Worm (Caenorhabditis elegans) whole organism, early embryonic: ENCODE results near the gene R102.1.
"Not testable (repeated sequence)": the region's sequence is repeated elsewhere in the genome, so short reads cannot be mapped to it uniquely, and the experiment has no call there.

ENCODE experiments used
- B0310.2 ChIP-seq: sonication (generic microtip); optimal IDR thresholded peaks from 2 replicates; lab custom pipeline; 2016; ENCODE audit warnings: mild to moderate bottlenecking, missing genetic modification characterization, missing compliant biosample characterization
- F13C5.2 ChIP-seq: sonication (generic microtip); optimal IDR thresholded peaks from 2 replicates; lab custom pipeline; 2017; ENCODE audit warnings: mild to moderate bottlenecking, missing genetic modification characterization, inconsistent platforms, missing compliant biosample characterization
- aly-1 ChIP-seq: sonication (generic microtip); optimal IDR thresholded peaks from 2 replicates; lab custom pipeline; 2016; ENCODE audit warnings: missing genetic modification characterization, missing compliant biosample characterization
- ama-1 ChIP-seq: fragments of 150-350 bp; optimal IDR thresholded peaks from 2 replicates; lab custom pipeline; 2014
- ceh-13 ChIP-seq: fragments of 200-800 bp; sonication (Bioruptor generic); optimal IDR thresholded peaks from 2 replicates; lab custom pipeline; 2018; ENCODE audit warnings: mild to moderate bottlenecking, missing genetic modification characterization, missing compliant biosample characterization
- ceh-36 ChIP-seq: sonication (generic microtip); optimal IDR thresholded peaks from 2 replicates; lab custom pipeline; 2016; ENCODE audit warnings: missing genetic modification characterization, inconsistent platforms, missing compliant biosample characterization
- ets-7 ChIP-seq: sonication (generic microtip); optimal IDR thresholded peaks from 2 replicates; lab custom pipeline; 2016; ENCODE audit warnings: missing genotype, missing genetic modification characterization, missing compliant biosample characterization
- flt-1 ChIP-seq: fragments of 200-800 bp; sonication (Bioruptor generic); IDR thresholded peaks from 2 replicates; pipeline ENCODE4 v1.3.6; 2022; ENCODE audit warnings: missing genetic modification characterization, missing compliant biosample characterization
- hmbx-1 ChIP-seq: sonication (generic microtip); optimal IDR thresholded peaks from 2 replicates; lab custom pipeline; 2016; ENCODE audit warnings: mild to moderate bottlenecking, missing genetic modification characterization, missing compliant biosample characterization
- hmg-4 ChIP-seq: fragments of 200-800 bp; sonication (Bioruptor generic); optimal IDR thresholded peaks from 2 replicates; lab custom pipeline; 2018; ENCODE audit warnings: mild to moderate bottlenecking, missing genetic modification characterization, missing compliant biosample characterization
- hnd-1 ChIP-seq: sonication (generic microtip); optimal IDR thresholded peaks from 2 replicates; lab custom pipeline; 2016; ENCODE audit warnings: missing genetic modification characterization, missing compliant biosample characterization
- pes-1 ChIP-seq: fragments of 200-800 bp; sonication (Bioruptor generic); IDR thresholded peaks from 2 replicates; pipeline ENCODE4 v1.3.6; 2022; ENCODE audit warnings: missing genetic modification reagents, missing genetic modification characterization, missing compliant biosample characterization
- scrt-1 ChIP-seq: fragments of 200-800 bp; sonication (Bioruptor generic); IDR thresholded peaks from 2 replicates; pipeline ENCODE4 v1.3.6; 2022; ENCODE audit warnings: missing genetic modification characterization, missing compliant biosample characterization
- sea-1 ChIP-seq: fragments of 200-800 bp; sonication (Bioruptor generic); conservative IDR thresholded peaks from 2 replicates; pipeline ENCODE4 v1.3.6; 2022; ENCODE audit warnings: missing genetic modification characterization, missing compliant biosample characterization
- tbx-11 ChIP-seq: fragments of 200-800 bp; sonication (Bioruptor generic); IDR thresholded peaks from 2 replicates; pipeline ENCODE4 v1.3.6; 2022; ENCODE audit warnings: missing genetic modification characterization, missing compliant biosample characterization
- tbx-37 ChIP-seq: fragments of 200-800 bp; sonication (Bioruptor generic); conservative IDR thresholded peaks from 2 replicates; pipeline ENCODE4 v1.3.6; 2022; ENCODE audit warnings: missing genetic modification reagents, missing genetic modification characterization, missing compliant biosample characterization
- tra-4 ChIP-seq: sonication (generic microtip); optimal IDR thresholded peaks from 2 replicates; lab custom pipeline; 2017; ENCODE audit warnings: missing genetic modification characterization, missing compliant biosample characterization

R102.1 gene

DNA sequence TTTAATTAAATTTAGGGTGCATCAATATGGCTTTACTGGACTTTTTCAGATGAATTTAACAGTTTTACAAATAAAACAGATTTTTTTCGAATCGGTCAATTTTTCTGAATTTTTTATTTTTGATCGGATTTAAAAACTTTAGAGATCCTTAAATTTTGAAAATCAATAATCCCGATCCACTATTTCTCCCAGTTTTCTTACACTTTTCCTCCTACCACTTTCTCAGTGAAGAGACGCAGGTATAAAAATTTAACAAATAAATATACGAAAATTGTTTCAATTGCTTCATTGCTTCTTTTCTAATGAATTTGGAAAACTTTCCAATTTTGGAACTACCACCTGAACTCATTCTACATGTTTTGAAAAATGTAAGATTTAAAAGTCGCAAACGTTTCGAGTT is 21.7 kb upstream of the R102.1 start, which contains the start of gene K08C7.7:
K08C7.7 (plus strand) TSS at position 301 of the 400 bp plus-strand sequence.
- TF ChIP-seq tbx-37 (no peak), tbx-11 (GFP tag; lab: Robert Waterston, UW) (no peak), ama-1 (lab: Kevin White, UChicago) (no peak), pes-1 (GFP tag; lab: Robert Waterston, UW) (no peak), ets-7 (no peak), ceh-36 (tag; lab: Kevin White, UChicago) (no peak), ceh-13 (GFP tag; lab: Kevin White, UChicago) (no peak), flt-1 (GFP tag; lab: Robert Waterston, UW) (no peak), tra-4 (tag; lab: Kevin White, UChicago) (no peak), hnd-1 (no peak), sea-1 (GFP tag; lab: Robert Waterston, UW) (no peak), hmbx-1 (tag; lab: Kevin White, UChicago) (no peak), scrt-1 (no peak), hmg-4 (GFP tag; lab: Kevin White, UChicago) (no peak), aly-1 (tag; lab: Kevin White, UChicago) (no peak), B0310.2 (tag; lab: Kevin White, UChicago) (no peak)

DNA sequence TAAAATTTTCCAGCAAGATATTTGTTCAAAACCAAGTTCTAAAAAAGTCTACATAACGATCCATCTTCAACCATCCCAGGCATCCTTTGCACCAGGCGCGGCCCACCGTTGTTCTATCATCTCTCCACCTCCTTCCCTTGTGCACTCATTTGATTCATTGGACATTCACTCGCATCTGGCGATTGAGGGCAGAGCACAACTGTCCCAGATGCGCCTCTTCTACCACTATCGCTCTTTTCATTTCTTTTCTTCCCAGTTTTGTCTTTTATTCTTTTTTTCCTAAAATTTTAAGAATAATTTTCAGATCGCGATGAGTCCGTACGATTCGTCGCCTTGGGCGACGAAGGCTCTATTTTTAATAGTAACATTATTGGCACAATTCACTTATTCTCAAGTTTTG is 19.3 kb upstream of the R102.1 start, which contains the start of gene epi-1:
epi-1 (plus strand) TSS at position 301 of the 400 bp plus-strand sequence.
- no peak for TF ChIP-seq ceh-13 (GFP tag; lab: Kevin White, UChicago)
- TF ChIP-seq tra-4 (tag; lab: Kevin White, UChicago): no peak
- no peak for TF ChIP-seq tbx-37
- no peak for TF ChIP-seq sea-1 (GFP tag; lab: Robert Waterston, UW)
- no peak for TF ChIP-seq ceh-36 (tag; lab: Kevin White, UChicago)
- no peak for TF ChIP-seq ama-1 (lab: Kevin White, UChicago)
- TF ChIP-seq tbx-11 (GFP tag; lab: Robert Waterston, UW): no peak
- TF ChIP-seq hmbx-1 (tag; lab: Kevin White, UChicago): no peak
- no peak for TF ChIP-seq F13C5.2 (tag; lab: Kevin White, UChicago)
- no peak for TF ChIP-seq scrt-1
- no peak for TF ChIP-seq ets-7
- no peak for TF ChIP-seq flt-1 (GFP tag; lab: Robert Waterston, UW)
- TF ChIP-seq hmg-4 (GFP tag; lab: Kevin White, UChicago): no peak
- TF ChIP-seq aly-1 (tag; lab: Kevin White, UChicago): no peak
- TF ChIP-seq B0310.2 (tag; lab: Kevin White, UChicago): no peak
- no peak for TF ChIP-seq pes-1 (GFP tag; lab: Robert Waterston, UW)

DNA sequence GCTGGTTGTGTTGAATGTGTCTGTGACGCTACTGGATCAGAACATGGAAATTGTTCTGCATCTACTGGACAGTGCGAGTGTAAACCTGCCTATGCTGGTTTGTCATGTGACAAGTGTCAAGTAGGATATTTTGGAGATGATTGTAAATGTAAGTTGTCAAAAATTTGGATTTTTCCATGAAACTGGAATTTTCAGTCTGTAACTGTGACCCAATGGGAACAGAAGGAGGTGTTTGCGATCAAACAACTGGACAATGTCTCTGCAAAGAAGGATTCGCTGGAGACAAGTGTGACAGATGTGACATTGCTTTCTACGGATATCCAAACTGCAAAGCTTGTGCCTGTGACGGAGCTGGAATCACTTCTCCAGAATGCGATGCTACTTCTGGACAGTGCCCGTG is 17.3 kb upstream of the R102.1 start:
- TF ChIP-seq sea-1 (GFP tag; lab: Robert Waterston, UW): no peak

DNA sequence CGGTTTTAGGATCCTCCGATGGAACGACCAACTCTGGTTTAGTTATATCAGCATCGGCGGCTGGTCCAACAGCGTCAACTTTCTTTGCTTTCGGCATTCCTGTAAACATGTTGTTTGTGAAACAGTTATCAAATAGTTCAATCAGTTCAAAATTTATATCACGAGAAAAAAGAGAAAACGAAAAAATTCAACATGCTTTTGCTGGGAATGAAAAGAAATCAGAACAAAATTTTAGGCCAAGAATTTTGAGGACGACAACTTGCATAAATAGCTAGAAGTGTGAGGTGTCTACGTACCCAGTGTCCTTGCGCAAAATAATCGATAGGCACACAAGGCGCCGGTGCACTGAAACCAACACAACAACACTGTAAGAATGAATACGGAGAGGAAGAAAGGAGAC is 5.5 kb upstream of the R102.1 start, which contains the start of gene K08C7.4:
K08C7.4 (minus strand) TSS at position 101 of the 400 bp plus-strand sequence.
- TF ChIP-seq flt-1 (GFP tag; lab: Robert Waterston, UW): no peak
- no peak for TF ChIP-seq tbx-11 (GFP tag; lab: Robert Waterston, UW)
- TF ChIP-seq sea-1 (GFP tag; lab: Robert Waterston, UW): no peak
- no peak for TF ChIP-seq ceh-36 (tag; lab: Kevin White, UChicago)
- TF ChIP-seq B0310.2 (tag; lab: Kevin White, UChicago): no peak
- no peak for TF ChIP-seq ets-7
- TF ChIP-seq tra-4 (tag; lab: Kevin White, UChicago): no peak
- no peak for TF ChIP-seq tbx-37
- TF ChIP-seq hmbx-1 (tag; lab: Kevin White, UChicago): no peak
- no peak for TF ChIP-seq ceh-13 (GFP tag; lab: Kevin White, UChicago)
- TF ChIP-seq pes-1 (GFP tag; lab: Robert Waterston, UW): no peak
- no peak for TF ChIP-seq hmg-4 (GFP tag; lab: Kevin White, UChicago)
- TF ChIP-seq aly-1 (tag; lab: Kevin White, UChicago): no peak
- TF ChIP-seq ama-1 (lab: Kevin White, UChicago): no peak
- TF ChIP-seq F13C5.2 (tag; lab: Kevin White, UChicago): no peak

DNA sequence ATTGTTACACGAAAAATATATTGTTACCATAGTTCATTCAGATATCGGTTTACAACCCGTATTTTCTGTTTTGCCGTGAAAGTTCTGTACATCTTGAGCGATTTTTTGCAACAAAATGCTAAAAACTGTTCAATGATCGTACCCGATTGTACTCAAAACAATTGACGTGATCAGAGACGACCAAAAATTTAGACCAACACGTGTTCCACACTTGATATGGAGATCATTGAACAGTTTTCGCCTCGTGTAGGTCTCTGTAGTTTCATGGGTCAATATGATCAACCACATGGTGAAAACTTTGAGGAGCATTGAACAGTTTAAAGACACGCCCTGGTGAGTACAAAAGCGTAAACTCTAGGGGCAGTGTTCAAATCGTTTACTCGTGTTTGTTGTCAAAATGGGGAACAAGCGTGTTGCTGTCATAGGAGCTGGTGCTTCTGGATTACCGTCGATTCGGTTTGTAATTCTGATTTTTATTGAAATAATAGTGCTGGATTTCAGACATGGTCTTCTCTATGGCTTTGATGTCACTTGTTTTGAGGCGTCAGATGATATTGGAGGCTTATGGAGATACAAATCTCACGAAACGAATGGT is 3.6 kb upstream of the R102.1 start, which contains the start of gene fmo-2:
fmo-2 (plus strand) TSS at position 370 of the 595 bp plus-strand sequence.
- TF ChIP-seq hnd-1: no peak
- TF ChIP-seq tra-4 (tag; lab: Kevin White, UChicago): no peak
- TF ChIP-seq tbx-11 (GFP tag; lab: Robert Waterston, UW): no peak
- no peak for TF ChIP-seq hmbx-1 (tag; lab: Kevin White, UChicago)
- TF ChIP-seq flt-1 (GFP tag; lab: Robert Waterston, UW): no peak
- no peak for TF ChIP-seq ama-1 (lab: Kevin White, UChicago)
- TF ChIP-seq aly-1 (tag; lab: Kevin White, UChicago): no peak
- TF ChIP-seq F13C5.2 (tag; lab: Kevin White, UChicago): no peak

DNA sequence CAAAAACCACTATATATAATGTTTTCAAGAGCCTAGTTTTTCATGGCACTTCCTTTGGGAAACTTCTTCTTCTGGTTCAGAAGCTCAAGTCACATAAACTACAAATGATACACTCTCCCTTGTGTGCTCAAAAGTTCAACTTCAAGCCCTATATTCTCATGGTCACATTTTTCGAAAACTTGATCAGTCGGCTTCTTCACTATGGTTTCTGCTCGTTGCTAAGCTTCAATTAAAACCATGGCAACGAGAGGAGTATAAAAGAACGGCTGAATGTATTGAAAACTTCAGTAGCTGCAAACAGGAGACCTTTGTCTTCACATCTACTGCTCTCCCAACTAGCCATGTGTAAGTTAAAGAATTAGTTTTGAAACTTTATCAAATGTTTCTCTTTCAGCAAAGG is 1.5 kb downstream of the R102.1 start, which contains the start of gene R102.2:
R102.2 (plus strand) TSS at position 301 of the 400 bp plus-strand sequence.
- not testable (repeated sequence) for TF ChIP-seq F13C5.2 (tag; lab: Kevin White, UChicago); hmg-4 (GFP tag; lab: Kevin White, UChicago); scrt-1

DNA sequence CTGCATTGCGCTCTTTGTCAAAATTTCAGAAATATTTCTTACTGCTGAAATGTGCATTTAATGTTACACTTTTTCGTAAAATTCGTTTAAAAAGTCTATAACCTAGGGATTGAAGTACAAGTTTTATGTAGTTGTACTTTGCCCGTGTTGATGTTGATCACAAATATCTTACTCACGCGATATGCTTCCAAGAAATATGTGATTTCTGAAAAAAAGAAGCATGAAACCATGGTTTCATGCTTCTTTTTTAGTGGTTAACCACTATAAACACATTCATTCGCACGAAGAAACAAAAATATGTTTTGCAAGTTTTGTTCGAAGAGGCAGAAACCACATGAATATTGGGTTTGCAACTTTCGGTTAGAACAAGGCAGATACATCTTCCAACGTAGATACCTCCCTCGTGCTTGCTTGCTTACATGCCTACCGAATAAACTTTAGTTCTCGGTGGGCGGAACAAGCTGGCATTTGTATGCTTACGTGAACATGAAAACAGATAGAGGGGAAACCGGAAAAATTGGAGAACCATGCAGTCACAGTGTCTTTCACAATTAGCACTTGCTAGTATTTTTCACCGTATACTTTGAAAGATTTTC is 3.2 kb downstream of the R102.1 start, which contains the start of gene R102.3:
R102.3 (plus strand) TSS at position 546 of the 596 bp plus-strand sequence.
- TF ChIP-seq B0310.2 (tag; lab: Kevin White, UChicago) (no peak), ceh-13 (GFP tag; lab: Kevin White, UChicago) (no peak), tra-4 (tag; lab: Kevin White, UChicago) (no peak), ceh-36 (tag; lab: Kevin White, UChicago) (no peak), hmg-4 (GFP tag; lab: Kevin White, UChicago) (no peak), aly-1 (tag; lab: Kevin White, UChicago) (no peak), hnd-1 (no peak), flt-1 (GFP tag; lab: Robert Waterston, UW) (no peak), hmbx-1 (tag; lab: Kevin White, UChicago) (no peak), ets-7 (no peak), tbx-37 (no peak), sea-1 (GFP tag; lab: Robert Waterston, UW) (no peak), scrt-1 (no peak), tbx-11 (GFP tag; lab: Robert Waterston, UW) (no peak), F13C5.2 (tag; lab: Kevin White, UChicago) (no peak), ama-1 (lab: Kevin White, UChicago) (no peak), pes-1 (GFP tag; lab: Robert Waterston, UW) (no peak)
